Fruit fly (Drosophila melanogaster) whole organism, embryonic: ENCODE results near the gene Scgalpha.

Source experiments
- Aef1 ChIP-seq: fragments of 200-800 bp; sonication (Bioruptor generic); IDR thresholded peaks from 3 replicates; pipeline ENCODE4 v1.3.6; 2022; ENCODE audit warnings: missing biosample characterization, missing genetic modification characterization
- CG10321 ChIP-seq: fragments of 200-800 bp; sonication (Bioruptor generic); IDR thresholded peaks from 2 replicates; pipeline ENCODE4 v1.3.6; 2022; ENCODE audit warnings: missing biosample characterization, missing genetic modification characterization
- CG11247 ChIP-seq: fragments of 200-800 bp; sonication (Bioruptor generic); IDR thresholded peaks from 2 replicates; pipeline ENCODE4 v1.3.6; 2022; ENCODE audit warnings: missing biosample characterization, missing genetic modification characterization
- CG12104 ChIP-seq: fragments of 200-800 bp; sonication (Bioruptor generic); optimal IDR thresholded peaks from 3 replicates; lab custom pipeline; 2016; ENCODE audit warnings: missing biosample characterization, missing genetic modification characterization
- CG12391 ChIP-seq: fragments of 200-800 bp; sonication (Bioruptor generic); optimal IDR thresholded peaks from 3 replicates; lab custom pipeline; 2018; ENCODE audit warnings: missing biosample characterization, mild to moderate bottlenecking, missing genetic modification characterization, moderate library complexity
- CG15073 ChIP-seq: fragments of 200-800 bp; sonication (Bioruptor generic); optimal IDR thresholded peaks from 2 replicates; lab custom pipeline; 2016; ENCODE audit warnings: missing biosample characterization, missing genetic modification characterization
- CG15696 ChIP-seq: fragments of 200-800 bp; sonication (Bioruptor generic); optimal IDR thresholded peaks from 2 replicates; lab custom pipeline; 2019; ENCODE audit warnings: missing biosample characterization, mild to moderate bottlenecking, missing genetic modification characterization, moderate library complexity
- CG1832 ChIP-seq: fragments of 200-800 bp; sonication (Bioruptor generic); optimal IDR thresholded peaks from 2 replicates; lab custom pipeline; 2017; ENCODE audit warnings: missing biosample characterization, mild to moderate bottlenecking, missing genetic modification characterization, inconsistent platforms
- CG2120 ChIP-seq: fragments of 200-800 bp; sonication (Bioruptor generic); optimal IDR thresholded peaks from 3 replicates; lab custom pipeline; 2016; ENCODE audit warnings: missing biosample characterization, missing genetic modification characterization
- CG2712 ChIP-seq: fragments of 200-800 bp; optimal IDR thresholded peaks from 3 replicates; lab custom pipeline; 2019; ENCODE audit warnings: missing biosample characterization, mild to moderate bottlenecking, missing genetic modification characterization, moderate library complexity
- CG2889 ChIP-seq: fragments of 200-800 bp; sonication (Bioruptor generic); IDR thresholded peaks from 3 replicates; pipeline ENCODE4 v1.3.6; 2022; ENCODE audit warnings: missing biosample characterization, missing genetic modification characterization
- CG3065 ChIP-seq: fragments of 200-800 bp; sonication (Bioruptor generic); optimal IDR thresholded peaks from 2 replicates; lab custom pipeline; 2016; ENCODE audit warnings: missing biosample characterization, missing genetic modification characterization
- CG33557 ChIP-seq: fragments of 200-800 bp; sonication (Bioruptor generic); optimal IDR thresholded peaks from 2 replicates; lab custom pipeline; 2019; ENCODE audit warnings: missing biosample characterization, mild to moderate bottlenecking, missing genetic modification characterization, moderate library complexity
- CG3995 ChIP-seq: fragments of 200-800 bp; sonication (Bioruptor generic); optimal IDR thresholded peaks from 3 replicates; lab custom pipeline; 2016; ENCODE audit warnings: missing biosample characterization, missing genetic modification characterization
- CG4328 ChIP-seq: fragments of 200-800 bp; sonication (Bioruptor generic); optimal IDR thresholded peaks from 3 replicates; lab custom pipeline; 2017; ENCODE audit warnings: missing biosample characterization, missing genetic modification reagents, missing genetic modification characterization
- CG4404 ChIP-seq: fragments of 200-800 bp; sonication (Bioruptor generic); IDR thresholded peaks from 2 replicates; pipeline ENCODE4 v1.3.6; 2022; ENCODE audit warnings: missing biosample characterization, missing genetic modification characterization
- CG4707 ChIP-seq: fragments of 200-800 bp; sonication (Bioruptor generic); optimal IDR thresholded peaks from 2 replicates; lab custom pipeline; 2018; ENCODE audit warnings: missing biosample characterization, mild to moderate bottlenecking, missing genetic modification characterization, moderate library complexity
- CG6654 ChIP-seq: fragments of 200-800 bp; sonication (Bioruptor generic); optimal IDR thresholded peaks from 2 replicates; lab custom pipeline; 2017; ENCODE audit warnings: missing biosample characterization, mild to moderate bottlenecking, missing genetic modification characterization
- CG7987 ChIP-seq: fragments of 200-800 bp; sonication (Bioruptor generic); optimal IDR thresholded peaks from 2 replicates; lab custom pipeline; 2018; ENCODE audit warnings: missing biosample characterization, mild to moderate bottlenecking, missing genetic modification characterization, moderate library complexity
- CG8924 ChIP-seq: fragments of 200-800 bp; optimal IDR thresholded peaks from 3 replicates; lab custom pipeline; 2019; ENCODE audit warnings: missing biosample characterization, mild to moderate bottlenecking, missing genetic modification characterization, moderate library complexity
- CG8944 ChIP-seq: fragments of 200-800 bp; sonication (Bioruptor generic); optimal IDR thresholded peaks from 3 replicates; lab custom pipeline; 2016; ENCODE audit warnings: missing biosample characterization, missing genetic modification characterization
- CG9876 ChIP-seq: fragments of 200-800 bp; sonication (Bioruptor generic); optimal IDR thresholded peaks from 2 replicates; lab custom pipeline; 2016; ENCODE audit warnings: missing biosample characterization, missing genetic modification characterization
- Dbx ChIP-seq: fragments of 200-800 bp; sonication (Bioruptor generic); IDR thresholded peaks from 3 replicates; pipeline ENCODE4 v1.3.6; 2022; ENCODE audit warnings: missing biosample characterization, missing genetic modification characterization
- Deaf1 ChIP-seq: fragments of 200-800 bp; optimal IDR thresholded peaks from 3 replicates; lab custom pipeline; 2019; ENCODE audit warnings: missing biosample characterization, mild to moderate bottlenecking, missing genetic modification characterization, moderate library complexity
- HLHmδ ChIP-seq: fragments of 200-800 bp; sonication (Bioruptor generic); optimal IDR thresholded peaks from 2 replicates; lab custom pipeline; 2018; ENCODE audit warnings: missing biosample characterization, mild to moderate bottlenecking, missing genetic modification characterization, moderate library complexity
- Hand ChIP-seq: fragments of 200-800 bp; sonication (Bioruptor generic); optimal IDR thresholded peaks from 2 replicates; lab custom pipeline; 2017; ENCODE audit warnings: mild to moderate bottlenecking, missing biosample characterization, missing genetic modification reagents, missing genetic modification characterization
- HmgD ChIP-seq: fragments of 200-800 bp; sonication (Bioruptor generic); optimal IDR thresholded peaks from 3 replicates; lab custom pipeline; 2016; ENCODE audit warnings: missing biosample characterization, missing genetic modification characterization
- Meics ChIP-seq: fragments of 200-800 bp; sonication (Bioruptor generic); optimal IDR thresholded peaks from 2 replicates; lab custom pipeline; 2017; ENCODE audit warnings: missing biosample characterization, mild to moderate bottlenecking, missing genetic modification characterization
- Spps ChIP-seq: fragments of 200-800 bp; sonication (Bioruptor generic); optimal IDR thresholded peaks from 2 replicates; lab custom pipeline; 2018; ENCODE audit warnings: missing biosample characterization, mild to moderate bottlenecking, missing genetic modification characterization
- Tbp ChIP-seq: fragments of >200 bp; optimal IDR thresholded peaks from 2 replicates; lab custom pipeline; 2018; ENCODE audit warnings: missing biosample characterization, missing genetic modification characterization
- aop ChIP-seq: fragments of 200-800 bp; sonication (Bioruptor generic); IDR thresholded peaks from 2 replicates; pipeline ENCODE4 v1.3.6; 2022; ENCODE audit warnings: missing biosample characterization, missing genetic modification characterization
- bowl ChIP-seq: fragments of 200-800 bp; sonication (Bioruptor generic); IDR thresholded peaks from 2 replicates; pipeline ENCODE4 v1.3.6; 2022; ENCODE audit warnings: missing biosample characterization, missing genetic modification characterization
- chif ChIP-seq, 2 experiments: fragments of 200-800 bp; sonication (Bioruptor generic); optimal IDR thresholded peaks; 3 replicates each; lab custom pipeline; 2016; ENCODE audit warnings: missing biosample characterization in 2 of 2, missing genetic modification characterization in 2 of 2
- chm ChIP-seq: fragments of 200-800 bp; sonication (Bioruptor generic); IDR thresholded peaks from 2 replicates; pipeline ENCODE4 v1.3.6; 2022; ENCODE audit warnings: missing biosample characterization, missing genetic modification characterization
- corto ChIP-seq: fragments of 200-800 bp; sonication (Bioruptor generic); optimal IDR thresholded peaks from 2 replicates; lab custom pipeline; 2016; ENCODE audit warnings: missing biosample characterization, mild to moderate bottlenecking, missing genetic modification characterization, moderate library complexity
- lola ChIP-seq, 3 experiments: fragments of >200 bp in 2 of 3; fragments of 200-800 bp in 1 of 3; sonication (Bioruptor generic) in 1 of 3; optimal IDR thresholded peaks; 2 replicates each; lab custom pipeline; 2017 to 2019; ENCODE audit warnings: missing biosample characterization in 3 of 3, missing genetic modification characterization in 3 of 3, mild to moderate bottlenecking in 1 of 3, moderate library complexity in 1 of 3
- lov ChIP-seq, 2 experiments: fragments of 200-800 bp in 1 of 2; fragments of >200 bp in 1 of 2; sonication (Bioruptor generic) in 1 of 2; IDR thresholded peaks in 1 of 2; optimal IDR thresholded peaks in 1 of 2; 2 replicates in 1 of 2; 3 replicates in 1 of 2; pipeline versions ENCODE4 v1.3.6 to Lab custom; 2017 to 2022; ENCODE audit warnings: missing biosample characterization in 1 of 2, missing genetic modification characterization in 1 of 2
- peb ChIP-seq: fragments of 200-800 bp; sonication (Bioruptor generic); IDR thresholded peaks from 2 replicates; pipeline ENCODE4 v1.3.6; 2022; ENCODE audit warnings: missing biosample characterization, missing genetic modification characterization
- pum ChIP-seq: fragments of 200-800 bp; sonication (Bioruptor generic); optimal IDR thresholded peaks from 2 replicates; lab custom pipeline; 2016; ENCODE audit warnings: missing biosample characterization, missing genetic modification characterization
- stwl ChIP-seq: fragments of 200-800 bp; sonication (Bioruptor generic); optimal IDR thresholded peaks from 3 replicates; lab custom pipeline; 2018; ENCODE audit warnings: missing biosample characterization, mild to moderate bottlenecking, missing genetic modification characterization, moderate library complexity
- tin ChIP-seq: fragments of 200-800 bp; sonication (Bioruptor generic); optimal IDR thresholded peaks from 3 replicates; lab custom pipeline; 2016; ENCODE audit warnings: missing biosample characterization, missing genetic modification characterization
- tio ChIP-seq: fragments of 200-800 bp; sonication (Bioruptor generic); optimal IDR thresholded peaks from 2 replicates; lab custom pipeline; 2017; ENCODE audit warnings: missing biosample characterization, missing genetic modification characterization, inconsistent platforms
- zf30C ChIP-seq: fragments of 200-800 bp; sonication (Bioruptor generic); optimal IDR thresholded peaks from 3 replicates; lab custom pipeline; 2018; ENCODE audit warnings: missing biosample characterization, mild to moderate bottlenecking, missing genetic modification characterization

Gene Scgalpha

DNA sequence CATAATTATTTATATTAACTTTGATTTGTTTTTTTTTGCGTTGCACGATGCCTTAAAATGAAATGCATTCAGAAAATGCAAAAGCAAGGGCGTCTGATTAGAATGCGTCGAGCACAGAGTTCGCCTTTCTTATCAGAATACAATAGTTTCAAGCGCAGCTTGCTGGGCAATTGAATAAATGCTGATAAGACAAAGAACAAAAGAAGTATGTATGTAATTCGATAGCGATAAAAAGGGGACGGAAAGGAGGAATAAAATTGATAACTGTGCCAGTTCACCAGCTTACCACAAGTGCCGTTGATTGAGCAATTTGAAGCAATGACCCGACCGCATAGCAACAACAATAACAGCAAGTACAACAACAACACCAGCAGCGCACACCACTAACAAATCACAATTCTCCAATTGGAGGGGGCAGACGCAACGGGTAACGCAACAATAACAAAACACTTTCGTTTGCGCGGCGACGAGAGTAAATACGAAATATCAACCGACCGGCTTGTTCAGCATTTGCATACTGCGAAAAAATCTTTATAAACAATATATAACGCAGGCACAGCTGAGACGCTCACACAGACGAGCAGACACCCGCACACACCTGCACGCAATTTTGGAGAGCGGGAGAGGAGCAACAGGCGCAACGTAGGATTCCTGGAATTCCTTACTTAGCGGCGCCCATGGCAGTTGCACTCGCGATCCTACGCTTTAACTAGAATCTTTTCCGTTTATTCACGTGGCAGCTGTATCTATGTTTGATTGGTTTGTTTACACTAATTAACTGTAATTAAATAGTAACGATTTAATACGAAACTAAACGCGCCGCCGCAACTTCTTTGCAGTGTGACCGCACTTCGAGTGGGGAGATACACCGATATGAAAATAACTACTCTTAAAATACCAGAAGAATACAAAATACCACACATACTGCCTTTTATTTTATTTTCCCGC lies 2.7 kb upstream of the Scgalpha start, which contains the start of gene Btk (continued):
- TF ChIP-seq CG15073 (GFP tag; lab: Kevin White, UChicago) (no peak), CG2712 (tag; lab: Kevin White, UChicago) (no peak), Tbp (GFP tag; lab: Kevin White, UChicago) (no peak), lov (optimal IDR thresholded peaks at IDR 0.05; lab: Kevin White, UChicago) (no peak), lov (GFP tag; IDR thresholded peaks at IDR 0.05; lab: Robert Waterston, UW) (no peak), Aef1 (GFP tag; lab: Robert Waterston, UW) (no peak), HmgD (GFP tag; lab: Kevin White, UChicago) (no peak), CG15696 (no peak), CG7987 (GFP tag; lab: Kevin White, UChicago) (no peak), Hand (GFP tag; lab: Kevin White, UChicago) (no peak), CG8944 (no peak), peb (GFP tag; lab: Robert Waterston, UW) (no peak), chif (GFP tag; optimal IDR thresholded peaks at IDR 0.05; lab: Kevin White, UChicago) (no peak), CG4707 (GFP tag; lab: Kevin White, UChicago) (no peak), CG1832 (GFP tag; lab: Kevin White, UChicago) (no peak), corto (no peak), CG12104 (GFP tag; lab: Kevin White, UChicago) (no peak), CG2120 (no peak), aop (no peak), Spps (tag; lab: Kevin White, UChicago) (no peak), zf30C (GFP tag; lab: Kevin White, UChicago) (no peak), CG4404 (GFP tag; lab: Robert Waterston, UW) (no peak), CG8924 (tag; lab: Kevin White, UChicago) (peak; percentile 58), Deaf1 (tag; lab: Kevin White, UChicago) (no peak), CG3065 (GFP tag; lab: Kevin White, UChicago) (no peak), CG12391 (tag; lab: Kevin White, UChicago) (no peak), CG2889 (no peak), tio (no peak), CG3995 (GFP tag; lab: Kevin White, UChicago) (peak; percentile 55), CG11247 (GFP tag; lab: Robert Waterston, UW) (no peak), Dbx (GFP tag; lab: Robert Waterston, UW) (no peak), chm (GFP tag; lab: Robert Waterston, UW) (0 out of 2 replicates have a peak, but pooled peaks have one; percentile 46), CG6654 (no peak), HLHmδ (no peak), stwl (tag; lab: Kevin White, UChicago) (peak; percentile 31), CG9876 (GFP tag; lab: Kevin White, UChicago) (no peak), lola (GFP tag; optimal IDR thresholded peaks at IDR 0.05; lab: Kevin White, UChicago) (no peak), Meics (GFP tag; lab: Kevin White, UChicago) (no peak), pum (GFP tag; lab: Kevin White, UChicago) (no peak), CG4328 (GFP tag; lab: Kevin White, UChicago) (no peak), tin (no peak), CG33557 (GFP tag; lab: Kevin White, UChicago) (no peak), CG10321 (GFP tag; lab: Robert Waterston, UW) (peak; percentile 22; the same call in 1 of the 2 replicates), bowl (GFP tag; lab: Robert Waterston, UW) (no peak)
